Worm (Caenorhabditis elegans) whole organism, young adult: ENCODE results near the gene nac-2.
A peak's percentile ranks its signal among the peaks of the same experiment; 100 is the strongest.

Experiments
- B0035.1 ChIP-seq: sonication (generic microtip); optimal IDR thresholded peaks from 2 replicates; lab custom pipeline; 2016; ENCODE audit warnings: missing genetic modification characterization, mild to moderate bottlenecking, missing compliant biosample characterization, missing genotype, missing genetic modification reagents
- B0336.3 ChIP-seq: fragments of 200-800 bp; sonication (Bioruptor generic); IDR thresholded peaks from 2 replicates; pipeline ENCODE4 v1.3.6; 2022; ENCODE audit warnings: missing genetic modification characterization, missing compliant biosample characterization
- C17E4.6 ChIP-seq: fragments of 200-800 bp; sonication (Bioruptor generic); IDR thresholded peaks from 2 replicates; pipeline ENCODE4 v1.3.6; 2022; ENCODE audit warnings: missing genetic modification reagents, missing genetic modification characterization, missing compliant biosample characterization
- D2030.7 ChIP-seq: fragments of 200-800 bp; sonication (Bioruptor generic); IDR thresholded peaks from 2 replicates; pipeline ENCODE4 v1.3.6; 2022; ENCODE audit warnings: missing genetic modification reagents, missing genetic modification characterization, missing compliant biosample characterization
- F49E8.2 ChIP-seq: sonication (generic microtip); optimal IDR thresholded peaks from 3 replicates; lab custom pipeline; 2017; ENCODE audit warnings: missing genetic modification characterization, mild to moderate bottlenecking, missing compliant biosample characterization, antibody characterized with exemption, moderate library complexity; ENCODE audit not compliant: insufficient read depth
- F57A8.1 ChIP-seq: fragments of 200-800 bp; sonication (Bioruptor generic); optimal IDR thresholded peaks from 2 replicates; lab custom pipeline; 2018; ENCODE audit warnings: mild to moderate bottlenecking, missing genetic modification characterization, moderate library complexity, missing compliant biosample characterization
- T26A5.8 ChIP-seq: sonication (generic microtip); optimal IDR thresholded peaks from 2 replicates; lab custom pipeline; 2016; ENCODE audit warnings: missing genetic modification characterization, missing compliant biosample characterization
- Y53G8AR.9 ChIP-seq: fragments of 200-800 bp; sonication (Bioruptor generic); conservative IDR thresholded peaks from 2 replicates; pipeline ENCODE4 v1.3.6; 2022; ENCODE audit warnings: missing genetic modification reagents, missing genetic modification characterization, missing compliant biosample characterization
- Y56A3A.18 ChIP-seq: fragments of 200-800 bp; sonication (Bioruptor generic); IDR thresholded peaks from 2 replicates; pipeline ENCODE4 v1.3.6; 2022; ENCODE audit warnings: missing genetic modification reagents, missing genetic modification characterization, missing compliant biosample characterization
- Y79H2A.3 ChIP-seq: fragments of 200-800 bp; sonication (Bioruptor generic); conservative IDR thresholded peaks from 2 replicates; pipeline ENCODE4 v1.3.6; 2022; ENCODE audit warnings: missing genetic modification reagents, missing genetic modification characterization, missing compliant biosample characterization
- attf-3 ChIP-seq: fragments of 200-800 bp; sonication (Bioruptor generic); conservative IDR thresholded peaks from 2 replicates; pipeline ENCODE4 v1.3.6; 2022; ENCODE audit warnings: missing genetic modification reagents, missing genetic modification characterization, missing compliant biosample characterization
- attf-6 ChIP-seq: fragments of 200-800 bp; sonication (Bioruptor generic); IDR thresholded peaks from 2 replicates; pipeline ENCODE4 v1.3.6; 2022; ENCODE audit warnings: missing genetic modification reagents, missing genetic modification characterization, missing compliant biosample characterization
- cebp-1 ChIP-seq, 2 experiments: fragments of 200-800 bp in 1 of 2; sonication (Bioruptor generic) in 1 of 2; sonication (generic microtip) in 1 of 2; IDR thresholded peaks in 1 of 2; optimal IDR thresholded peaks in 1 of 2; 2 replicates each; pipeline versions ENCODE4 v1.3.6 to Lab custom; 2017 to 2022; ENCODE audit warnings: missing compliant biosample characterization in 2 of 2, missing genetic modification characterization in 2 of 2, mild to moderate bottlenecking in 1 of 2, missing genetic modification reagents in 1 of 2, moderate library complexity in 1 of 2
- ceh-27 ChIP-seq: fragments of 200-800 bp; sonication (Bioruptor generic); optimal IDR thresholded peaks from 2 replicates; lab custom pipeline; 2018; ENCODE audit warnings: mild to moderate bottlenecking, missing genetic modification characterization, moderate library complexity, missing compliant biosample characterization
- ceh-40 ChIP-seq: fragments of 200-800 bp; sonication (Bioruptor generic); IDR thresholded peaks from 2 replicates; pipeline ENCODE4 v1.3.6; 2022; ENCODE audit warnings: missing genetic modification characterization, missing compliant biosample characterization
- ceh-58 ChIP-seq: fragments of 200-800 bp; sonication (Bioruptor generic); IDR thresholded peaks from 2 replicates; pipeline ENCODE4 v1.3.6; 2022; ENCODE audit warnings: missing genetic modification characterization, missing compliant biosample characterization
- ceh-91 ChIP-seq: fragments of 200-800 bp; sonication (Bioruptor generic); IDR thresholded peaks from 2 replicates; pipeline ENCODE4 v1.3.6; 2022; ENCODE audit warnings: missing genetic modification reagents, missing genetic modification characterization, missing compliant biosample characterization
- die-1 ChIP-seq: sonication (generic microtip); optimal IDR thresholded peaks from 2 replicates; lab custom pipeline; 2016; ENCODE audit warnings: missing genotype, mild to moderate bottlenecking, missing genetic modification characterization, missing compliant biosample characterization
- efl-1 ChIP-seq: fragments of 150-350 bp; optimal IDR thresholded peaks from 2 replicates; lab custom pipeline; 2014; ENCODE audit warnings: missing biosample characterization, missing genetic modification reagents, missing genetic modification characterization
- egl-18 ChIP-seq: fragments of 200-800 bp; sonication (Bioruptor generic); IDR thresholded peaks from 2 replicates; pipeline ENCODE4 v1.3.6; 2022; ENCODE audit warnings: missing genetic modification reagents, missing genetic modification characterization, missing compliant biosample characterization
- egrh-3 ChIP-seq: fragments of 200-800 bp; sonication (Bioruptor generic); IDR thresholded peaks from 2 replicates; pipeline ENCODE4 v1.3.6; 2022; ENCODE audit warnings: missing genetic modification reagents, missing genetic modification characterization, missing compliant biosample characterization
- gei-17 ChIP-seq: fragments of 200-800 bp; sonication (Bioruptor generic); optimal IDR thresholded peaks from 2 replicates; lab custom pipeline; 2018; ENCODE audit warnings: mild to moderate bottlenecking, missing genetic modification characterization, missing compliant biosample characterization
- him-1 ChIP-seq: sonication (generic microtip); optimal IDR thresholded peaks from 2 replicates; lab custom pipeline; 2016; ENCODE audit warnings: missing genotype, missing genetic modification reagents, missing genetic modification characterization, missing compliant biosample characterization
- hsf-1 ChIP-seq: fragments of 200-800 bp; sonication (Bioruptor generic); IDR thresholded peaks from 2 replicates; pipeline ENCODE4 v1.3.6; 2022; ENCODE audit warnings: missing genetic modification reagents, missing genetic modification characterization, missing compliant biosample characterization
- let-607 ChIP-seq, 2 experiments: fragments of 200-800 bp in 1 of 2; sonication (Bioruptor generic) in 1 of 2; sonication (generic microtip) in 1 of 2; optimal IDR thresholded peaks; 2 replicates each; lab custom pipeline; 2016 to 2018; ENCODE audit warnings: mild to moderate bottlenecking in 2 of 2, missing compliant biosample characterization in 2 of 2, missing genetic modification characterization in 2 of 2, moderate library complexity in 2 of 2, missing genotype in 1 of 2
- lin-35 ChIP-seq, 3 experiments: fragments of 150-350 bp in 2 of 3; sonication (generic microtip) in 1 of 3; optimal IDR thresholded peaks; 2 replicates each; lab custom pipeline; 2014 to 2018; ENCODE audit warnings: missing biosample characterization in 3 of 3, missing genetic modification characterization in 3 of 3, missing genetic modification reagents in 3 of 3
- lsy-27 ChIP-seq: sonication (generic microtip); optimal IDR thresholded peaks from 2 replicates; lab custom pipeline; 2017; ENCODE audit warnings: missing genetic modification characterization, mild to moderate bottlenecking, missing compliant biosample characterization, antibody characterized with exemption, missing genotype, borderline replicate concordance; ENCODE audit not compliant: insufficient read depth
- madf-6 ChIP-seq: fragments of 200-800 bp; sonication (Bioruptor generic); IDR thresholded peaks from 2 replicates; pipeline ENCODE4 v1.3.6; 2022; ENCODE audit warnings: missing genetic modification reagents, missing genetic modification characterization, missing compliant biosample characterization
- mel-28 ChIP-seq: sonication (generic microtip); optimal IDR thresholded peaks from 2 replicates; lab custom pipeline; 2016; ENCODE audit warnings: borderline replicate concordance, mild to moderate bottlenecking, missing genetic modification characterization, missing compliant biosample characterization
- nfya-1 ChIP-seq: sonication (generic microtip); optimal IDR thresholded peaks from 2 replicates; lab custom pipeline; 2017; ENCODE audit warnings: antibody characterized with exemption, missing compliant biosample characterization, missing genetic modification characterization, borderline replicate concordance; ENCODE audit not compliant: insufficient read depth
- nhr-120 ChIP-seq: fragments of 200-800 bp; sonication (Bioruptor generic); IDR thresholded peaks from 2 replicates; pipeline ENCODE4 v1.3.6; 2022; ENCODE audit warnings: missing genetic modification characterization, missing compliant biosample characterization
- rec-8 ChIP-seq, 2 experiments: sonication (generic microtip); optimal IDR thresholded peaks; 2 replicates each; lab custom pipeline; 2016; ENCODE audit warnings: mild to moderate bottlenecking in 2 of 2, missing genetic modification characterization in 2 of 2, missing genetic modification reagents in 2 of 2, missing genotype in 2 of 2, missing biosample characterization in 1 of 2, missing compliant biosample characterization in 1 of 2, moderate library complexity in 1 of 2
- rpc-1 ChIP-seq, 2 experiments: fragments of 150-350 bp in 1 of 2; sonication (generic microtip) in 1 of 2; optimal IDR thresholded peaks; 2 replicates each; lab custom pipeline; 2014 to 2018; ENCODE audit warnings: missing biosample characterization in 1 of 2, missing genetic modification characterization in 1 of 2, missing genetic modification reagents in 1 of 2, missing genotype in 1 of 2
- snpc-4 ChIP-seq, 5 experiments: fragments of 150-350 bp in 1 of 5; sonication (generic microtip) in 4 of 5; optimal IDR thresholded peaks; 2 replicates each; lab custom pipeline; 2014 to 2018; ENCODE audit warnings: missing genetic modification characterization in 5 of 5, missing biosample characterization in 3 of 5, antibody characterized with exemption in 2 of 5, mild to moderate bottlenecking in 2 of 5, missing compliant biosample characterization in 2 of 5, missing genotype in 2 of 5, moderate library complexity in 2 of 5, missing genetic modification reagents in 1 of 5
- somi-1 ChIP-seq: fragments of 200-800 bp; sonication (Bioruptor generic); optimal IDR thresholded peaks from 2 replicates; lab custom pipeline; 2018; ENCODE audit warnings: mild to moderate bottlenecking, missing genetic modification characterization, missing compliant biosample characterization
- sptf-2 ChIP-seq: fragments of 200-800 bp; sonication (Bioruptor generic); optimal IDR thresholded peaks from 2 replicates; lab custom pipeline; 2018; ENCODE audit warnings: mild to moderate bottlenecking, missing genetic modification characterization, missing compliant biosample characterization
- unc-62 ChIP-seq: fragments of 150-350 bp; optimal IDR thresholded peaks from 2 replicates; lab custom pipeline; 2014; ENCODE audit warnings: missing biosample characterization, missing genetic modification reagents, missing genetic modification characterization
- ztf-22 ChIP-seq: fragments of 200-800 bp; sonication (Bioruptor generic); optimal IDR thresholded peaks from 2 replicates; lab custom pipeline; 2018; ENCODE audit warnings: mild to moderate bottlenecking, missing genetic modification characterization, moderate library complexity, missing compliant biosample characterization
- ztf-3 ChIP-seq: fragments of 200-800 bp; sonication (Bioruptor generic); optimal IDR thresholded peaks from 2 replicates; lab custom pipeline; 2018; ENCODE audit warnings: mild to moderate bottlenecking, missing genetic modification characterization, missing compliant biosample characterization

The nac-2 gene

DNA sequence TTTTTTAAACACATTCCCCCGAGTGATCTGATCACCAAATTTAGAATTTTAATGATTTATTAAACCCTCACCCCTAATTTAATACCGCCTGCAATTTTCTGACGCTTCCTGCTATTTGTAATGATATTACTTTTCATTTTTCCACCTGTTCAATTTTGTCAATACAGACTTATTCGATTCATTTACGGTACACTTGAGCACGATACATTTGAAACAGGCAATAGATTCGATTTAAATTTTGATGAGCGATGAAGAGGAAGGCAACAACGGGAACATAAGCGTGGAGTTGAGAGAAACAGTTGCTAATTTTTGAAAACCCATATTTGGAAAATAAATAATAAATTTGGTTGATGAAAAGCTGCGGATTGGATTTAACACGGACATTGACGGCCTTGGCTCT, 38.4 kb downstream of the nac-2 start (continued):
- TF ChIP-seq C17E4.6 (GFP tag; lab: Robert Waterston, UW), result no peak
- no peak for TF ChIP-seq cebp-1 (GFP tag; IDR thresholded peaks at IDR 0.05; lab: Robert Waterston, UW)
- TF ChIP-seq cebp-1 (tag; optimal IDR thresholded peaks at IDR 0.05; lab: Kevin White, UChicago), result peak; percentile 29
- peak; percentile 63; the same call in 1 of the 2 replicates for TF ChIP-seq Y79H2A.3 (GFP tag; lab: Robert Waterston, UW)
- TF ChIP-seq B0035.1 (tag; lab: Kevin White, UChicago), result no peak
- no peak; the same call in 1 of the 2 replicates for TF ChIP-seq madf-6 (GFP tag; lab: Robert Waterston, UW)
- TF ChIP-seq ztf-3, result no peak
- peak; percentile 5; the same call in 1 of the 2 replicates for TF ChIP-seq hsf-1 (GFP tag; lab: Robert Waterston, UW)
- no peak for TF ChIP-seq D2030.7 (GFP tag; lab: Robert Waterston, UW)
- no peak for TF ChIP-seq let-607 (tag; optimal IDR thresholded peaks at IDR 0.05; lab: Kevin White, UChicago)
- TF ChIP-seq die-1, result peak; percentile 12
- no peak for TF ChIP-seq unc-62
- TF ChIP-seq Y53G8AR.9, result 0 out of 2 replicates have a peak, but pooled peaks have one; percentile 47
- no peak for TF ChIP-seq nhr-120 (GFP tag; lab: Robert Waterston, UW)
- TF ChIP-seq ceh-58 (GFP tag; lab: Robert Waterston, UW), result 0 out of 2 replicates have a peak, but pooled peaks have one; percentile 76
- no peak for TF ChIP-seq rec-8 (tag; optimal IDR thresholded peaks at IDR 0.05; lab: Kevin White, UChicago)
- peak; percentile 41 for TF ChIP-seq him-1 (tag; lab: Kevin White, UChicago)

DNA sequence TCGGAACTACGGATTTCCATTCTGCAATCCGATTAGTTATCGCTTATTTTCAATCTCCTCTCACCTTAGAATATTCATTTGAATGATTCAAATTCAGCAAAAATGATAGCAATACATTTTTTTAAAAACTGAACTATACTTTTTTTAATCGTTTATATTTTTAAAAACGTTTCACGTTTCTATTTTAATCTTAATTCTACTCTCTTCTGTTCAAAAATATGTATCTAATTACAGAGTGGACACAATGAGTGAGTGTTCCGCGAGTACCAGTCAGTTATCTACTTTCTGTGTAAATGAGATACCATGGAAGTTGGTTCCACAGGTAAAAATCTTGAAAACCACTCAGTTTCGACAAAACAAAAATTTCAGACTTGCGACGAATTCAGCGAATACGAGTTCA, 40.6 kb downstream of the nac-2 start, which contains the start of the genes F59B2.15 and zif-1:
TSS of gene F59B2.15 (minus strand) at position 101 of the 400 bp plus-strand sequence.
TSS of gene zif-1 (plus strand) at position 235 of the 400 bp plus-strand sequence.
- TF ChIP-seq him-1 (tag; lab: Kevin White, UChicago), result no peak

- TF ChIP-seq ztf-22, result no peak
- TF ChIP-seq efl-1 (GFP tag; lab: Kevin White, UChicago), result no peak
- no peak for TF ChIP-seq gei-17
Measured at ce11 chrIII:9001899-9002298, 41.2 kb downstream of the nac-2 start, which contains the start of gene rpn-6.2. Gene rpn-6.2 (minus strand): TSS chrIII:9001999.

- TF ChIP-seq lin-35 (GFP tag; optimal IDR thresholded peaks at IDR 0.05; lab: Kevin White, UChicago) (peak in 1 of 3 experiments; percentile 47), attf-3 (GFP tag; lab: Robert Waterston, UW) (no peak), efl-1 (GFP tag; lab: Kevin White, UChicago) (peak; percentile 86), rpc-1 (optimal IDR thresholded peaks at IDR 0.05; lab: Kevin White, UChicago) (no peak), rpc-1 (tag; optimal IDR thresholded peaks at IDR 0.05; lab: Kevin White, UChicago) (no peak), snpc-4 (GFP tag; optimal IDR thresholded peaks at IDR 0.05; lab: Kevin White, UChicago) (no peak), snpc-4 (tag; optimal IDR thresholded peaks at IDR 0.05; lab: Kevin White, UChicago) (no peak), T26A5.8 (no peak), nfya-1 (tag; lab: Kevin White, UChicago) (no peak), mel-28 (tag; lab: Kevin White, UChicago) (no peak), egl-18 (GFP tag; lab: Robert Waterston, UW) (no peak), ceh-91 (GFP tag; lab: Robert Waterston, UW) (peak; percentile 63), ceh-40 (GFP tag; lab: Robert Waterston, UW) (no peak), B0336.3 (no peak), ceh-27 (GFP tag; lab: Kevin White, UChicago) (no peak), madf-6 (GFP tag; lab: Robert Waterston, UW) (peak; percentile 91), ztf-22 (no peak), F57A8.1 (GFP tag; lab: Kevin White, UChicago) (no peak), Y56A3A.18 (GFP tag; lab: Robert Waterston, UW) (no peak), gei-17 (no peak), hsf-1 (GFP tag; lab: Robert Waterston, UW) (peak; percentile 52; the same call in 1 of the 2 replicates), D2030.7 (GFP tag; lab: Robert Waterston, UW) (peak; percentile 66), F49E8.2 (tag; lab: Kevin White, UChicago) (peak; percentile 17), lsy-27 (tag; lab: Kevin White, UChicago) (no peak), somi-1 (GFP tag; lab: Kevin White, UChicago) (no peak), cebp-1 (GFP tag; IDR thresholded peaks at IDR 0.05; lab: Robert Waterston, UW) (no peak), cebp-1 (tag; optimal IDR thresholded peaks at IDR 0.05; lab: Kevin White, UChicago) (no peak), attf-6 (GFP tag; lab: Robert Waterston, UW) (no peak), sptf-2 (GFP tag; lab: Kevin White, UChicago) (no peak), egrh-3 (GFP tag; lab: Robert Waterston, UW) (no peak)
Measured at ce11 chrIII:9001491-9001890, 41.6 kb downstream of the nac-2 start.
